Fruit fly (Drosophila melanogaster): ENCODE measurements around the gene spn-A.

Gene spn-A

dm6 chr3R:30092700-30093044 lies 36.8 kb upstream of the spn-A start:
- TF ChIP-seq Sox14 (GFP tag; optimal IDR thresholded peaks at IDR 0.05) (peak; percentile 31), Eip78C (GFP tag) (peak; percentile 86), CG3919 (GFP tag; optimal IDR thresholded peaks at IDR 0.05) (peak; percentile 57), CG16779 (tag; optimal IDR thresholded peaks at IDR 0.05) (no peak), CG6854 (GFP tag; optimal IDR thresholded peaks at IDR 0.05) (no peak), fkh (GFP tag; optimal IDR thresholded peaks at IDR 0.05) (no peak), CG8119 (GFP tag; IDR thresholded peaks at IDR 0.05) (peak; percentile 79), CG1621 (tag; optimal IDR thresholded peaks at IDR 0.05) (no peak), Ets96B (tag; optimal IDR thresholded peaks at IDR 0.05) (no peak), CG31627 (GFP tag; optimal IDR thresholded peaks at IDR 0.05) (peak; percentile 51), CG4318 (GFP tag; optimal IDR thresholded peaks at IDR 0.05) (peak; percentile 62), Smox (GFP tag; optimal IDR thresholded peaks at IDR 0.05) (peak; percentile 20), fd85E (GFP tag; optimal IDR thresholded peaks at IDR 0.05) (no peak), OdsH (GFP tag; optimal IDR thresholded peaks at IDR 0.05) (peak; percentile 71), esn (GFP tag; optimal IDR thresholded peaks at IDR 0.05) (peak; percentile 38), CG6792 (GFP tag; optimal IDR thresholded peaks at IDR 0.05) (peak; percentile 23), ss (GFP tag; optimal IDR thresholded peaks at IDR 0.05) (no peak), spab (GFP tag; optimal IDR thresholded peaks at IDR 0.05) (no peak), pdm3 (GFP tag; optimal IDR thresholded peaks at IDR 0.05) (peak; percentile 59), fd59A (GFP tag; optimal IDR thresholded peaks at IDR 0.05) (no peak), salr (GFP tag; optimal IDR thresholded peaks at IDR 0.05) (peak in 1 of 2 experiments; percentile 62), CG11902 (GFP tag; optimal IDR thresholded peaks at IDR 0.05) (peak; percentile 30), lz (GFP tag; optimal IDR thresholded peaks at IDR 0.05) (peak; percentile 29), net (GFP tag; optimal IDR thresholded peaks at IDR 0.05) (peak; percentile 53), Lpt (GFP tag; optimal IDR thresholded peaks at IDR 0.05) (peak; percentile 59), CG6163 (GFP tag; IDR thresholded peaks at IDR 0.05) (peak; percentile 82), cyc (GFP tag; optimal IDR thresholded peaks at IDR 0.05) (peak; percentile 41), vri (GFP tag; optimal IDR thresholded peaks at IDR 0.05) (peak; percentile 9), CG10631 (GFP tag; optimal IDR thresholded peaks at IDR 0.05) (peak; percentile 51), dsx (GFP tag; optimal IDR thresholded peaks at IDR 0.05; ENCODE audit: poor library complexity, severe bottlenecking) (no peak), CG6276 (GFP tag; optimal IDR thresholded peaks at IDR 0.05) (peak; percentile 54), CG11762 (GFP tag; optimal IDR thresholded peaks at IDR 0.05; ENCODE audit: insufficient read depth) (no peak), Blimp-1 (GFP tag; optimal IDR thresholded peaks at IDR 0.05) (peak; percentile 19), CG34406 (GFP tag; optimal IDR thresholded peaks at IDR 0.05) (peak; percentile 23), CG11294 (GFP tag; IDR thresholded peaks at IDR 0.05) (peak; percentile 55), Hr4 (GFP tag; optimal IDR thresholded peaks at IDR 0.05) (peak; percentile 88), dac (GFP tag; optimal IDR thresholded peaks at IDR 0.05) (peak; percentile 74), Sox15 (GFP tag; optimal IDR thresholded peaks at IDR 0.05) (no peak), svp (GFP tag) (peak; percentile 52), Eip75B (GFP tag; optimal IDR thresholded peaks at IDR 0.05) (peak; percentile 28), Eip93F (GFP tag; optimal IDR thresholded peaks at IDR 0.05) (no peak), achi (GFP tag; optimal IDR thresholded peaks at IDR 0.05) (peak; percentile 57), eg (GFP tag; IDR thresholded peaks at IDR 0.05) (peak; percentile 85), CG8632 (GFP tag; optimal IDR thresholded peaks at IDR 0.05) (no peak), CG15336 (GFP tag; IDR thresholded peaks at IDR 0.05) (peak; percentile 84), CG6808 (GFP tag; optimal IDR thresholded peaks at IDR 0.05) (no peak), CG10669 (GFP tag; optimal IDR thresholded peaks at IDR 0.05) (no peak), CG32006 (GFP tag; optimal IDR thresholded peaks at IDR 0.05) (peak; percentile 85), Sox102F (GFP tag; optimal IDR thresholded peaks at IDR 0.05) (peak; percentile 38), CG9139 (GFP tag; optimal IDR thresholded peaks at IDR 0.05) (no peak), topi (GFP tag; optimal IDR thresholded peaks at IDR 0.05) (peak; percentile 49), Gug (GFP tag; IDR thresholded peaks at IDR 0.05) (0 out of 2 replicates have a peak, but pooled peaks have one; percentile 40)
